Worm (Caenorhabditis elegans) whole organism, midembryonic: Measurements from ENCODE around the gene gpr-2.

Source experiments
- cog-1 ChIP-seq: sonication (generic microtip); optimal IDR thresholded peaks from 2 replicates; lab custom pipeline; 2016; ENCODE audit warnings: missing genetic modification characterization, missing compliant biosample characterization
- flt-1 ChIP-seq: fragments of 200-800 bp; sonication (Bioruptor generic); IDR thresholded peaks from 2 replicates; pipeline ENCODE4 v1.3.6; 2022; ENCODE audit warnings: missing genetic modification characterization, missing compliant biosample characterization
- klf-2 ChIP-seq: fragments of 200-800 bp; sonication (Bioruptor generic); conservative IDR thresholded peaks from 2 replicates; pipeline ENCODE4 v1.3.6; 2022; ENCODE audit warnings: missing genetic modification reagents, missing genetic modification characterization, missing compliant biosample characterization
- med-1 ChIP-seq: sonication (generic microtip); optimal IDR thresholded peaks from 2 replicates; lab custom pipeline; 2017; ENCODE audit warnings: missing genetic modification characterization, mild to moderate bottlenecking, missing compliant biosample characterization, antibody characterized with exemption, missing genetic modification reagents; ENCODE audit not compliant: insufficient read depth
- ref-1 ChIP-seq: fragments of 200-800 bp; sonication (Bioruptor generic); conservative IDR thresholded peaks from 2 replicates; pipeline ENCODE4 v1.3.6; 2022; ENCODE audit warnings: missing genetic modification reagents, missing genetic modification characterization, missing compliant biosample characterization
- ztf-23 ChIP-seq: fragments of 200-800 bp; sonication (Bioruptor generic); IDR thresholded peaks from 2 replicates; pipeline ENCODE4 v1.3.6; 2022; ENCODE audit warnings: missing genetic modification reagents, missing genetic modification characterization, missing compliant biosample characterization
- ztf-29 ChIP-seq: fragments of 200-800 bp; sonication (Bioruptor generic); IDR thresholded peaks from 2 replicates; pipeline ENCODE4 v1.3.6; 2022; ENCODE audit warnings: missing genetic modification reagents, missing genetic modification characterization, missing compliant biosample characterization

DNA sequence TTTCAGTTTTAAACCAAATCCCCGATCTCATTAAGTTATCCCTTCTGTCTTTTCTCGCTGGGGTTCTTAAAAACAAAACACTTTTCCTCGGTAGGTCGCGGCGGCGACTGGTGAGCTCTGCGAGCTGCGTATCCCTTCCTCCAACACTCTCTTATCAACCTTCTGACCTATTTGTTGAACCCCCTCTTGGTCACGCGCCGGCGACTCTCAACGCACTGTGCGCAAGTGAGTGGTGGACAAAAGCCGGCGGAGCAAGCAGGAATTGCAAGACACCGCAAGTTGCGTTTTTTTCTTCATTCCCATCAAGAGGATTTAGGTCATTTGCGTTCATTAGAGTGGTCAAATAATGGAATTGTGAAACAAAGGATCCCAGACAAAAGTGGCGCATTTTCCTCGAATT is 39.1 kb downstream of the gpr-2 start:
- TF ChIP-seq flt-1 (GFP tag; lab: Robert Waterston, UW) (no peak), cog-1 (tag; lab: Kevin White, UChicago) (no peak), klf-2 (GFP tag; lab: Robert Waterston, UW) (no peak), ztf-29 (GFP tag; lab: Robert Waterston, UW) (no peak), med-1 (GFP tag; lab: Kevin White, UChicago) (no peak), ztf-23 (GFP tag; lab: Robert Waterston, UW) (no peak), ref-1 (no peak)
